Comparison of ENCODE assay signal across 2 worm cellular contexts in genomic region chrX:11753155-11753554, ce11.
A peak's percentile ranks its signal among the peaks of the same experiment; 100 is the strongest.
TF ChIP-seq lines count a peak whose summit lies in the region.

No protein-coding gene starts in this region.

TF ChIP-seq in whole organism, L1 larva, 84 proteins besides CTCF, POLR2A, EP300 and RAD21:
- no peak for TF ChIP-seq nhr-71 (tag; optimal IDR thresholded peaks at IDR 0.05; lab: Kevin White, UChicago)
- peak; percentile 65 for TF ChIP-seq fkh-4 (tag; optimal IDR thresholded peaks at IDR 0.05; lab: Kevin White, UChicago; ENCODE audit: borderline replicate concordance)
- no peak for TF ChIP-seq pqm-1 (tag; optimal IDR thresholded peaks at IDR 0.05; lab: Kevin White, UChicago)
- no peak for TF ChIP-seq efl-1 (optimal IDR thresholded peaks at IDR 0.05; lab: Kevin White, UChicago)
- peak in 1 of 2 experiments; percentile 42 for TF ChIP-seq efl-1 (GFP tag; optimal IDR thresholded peaks at IDR 0.05 in 1 of 2; lab: Kevin White, UChicago)
- TF ChIP-seq dsc-1 (tag; optimal IDR thresholded peaks at IDR 0.05; lab: Kevin White, UChicago): peak; percentile 93
- no peak for TF ChIP-seq rnt-1 (tag; optimal IDR thresholded peaks at IDR 0.05; lab: Kevin White, UChicago)
- no peak for TF ChIP-seq isw-1 (GFP tag; IDR thresholded peaks at IDR 0.05; lab: Robert Waterston, UW)

TF ChIP-seq in whole organism, late embryonic, 69 proteins besides CTCF, POLR2A, EP300 and RAD21:
- TF ChIP-seq ceh-34 (tag; optimal IDR thresholded peaks at IDR 0.05; lab: Kevin White, UChicago) (no peak), ttx-3 (tag; optimal IDR thresholded peaks at IDR 0.05; lab: Kevin White, UChicago) (peak; percentile 6), ztf-16 (tag; optimal IDR thresholded peaks at IDR 0.05; lab: Kevin White, UChicago) (no peak)
